Fruit fly (Drosophila melanogaster) whole organism, embryonic: ENCODE data around the gene mRpL35.

Experiments used
- Abd-B ChIP-seq: fragments of 200-800 bp; sonication (Bioruptor generic); optimal IDR thresholded peaks from 2 replicates; lab custom pipeline; 2018; ENCODE audit warnings: missing biosample characterization, mild to moderate bottlenecking, missing genetic modification characterization, moderate library complexity
- C15 ChIP-seq: fragments of 200-800 bp; sonication (Bioruptor generic); IDR thresholded peaks from 3 replicates; pipeline ENCODE4 v1.3.6; 2022; ENCODE audit warnings: missing biosample characterization, missing genetic modification characterization
- CG10321 ChIP-seq: fragments of 200-800 bp; sonication (Bioruptor generic); IDR thresholded peaks from 2 replicates; pipeline ENCODE4 v1.3.6; 2022; ENCODE audit warnings: missing biosample characterization, missing genetic modification characterization
- CG10431 ChIP-seq: fragments of 200-800 bp; sonication (Bioruptor generic); optimal IDR thresholded peaks from 3 replicates; lab custom pipeline; 2018; ENCODE audit warnings: missing biosample characterization, mild to moderate bottlenecking, missing genetic modification characterization
- CG11085 ChIP-seq: fragments of 200-800 bp; sonication (Bioruptor generic); IDR thresholded peaks from 2 replicates; pipeline ENCODE4 v1.3.6; 2022; ENCODE audit warnings: missing biosample characterization, missing genetic modification characterization
- CG11696 ChIP-seq: fragments of 200-800 bp; sonication (Bioruptor generic); IDR thresholded peaks from 2 replicates; pipeline ENCODE4 v1.3.6; 2022; ENCODE audit warnings: missing biosample characterization, missing genetic modification characterization
- CG13424 ChIP-seq: fragments of 200-800 bp; sonication (Bioruptor generic); optimal IDR thresholded peaks from 2 replicates; lab custom pipeline; 2019; ENCODE audit warnings: missing biosample characterization, mild to moderate bottlenecking, missing genetic modification characterization, moderate library complexity
- CG13775 ChIP-seq: fragments of 200-800 bp; sonication (Bioruptor generic); optimal IDR thresholded peaks from 3 replicates; lab custom pipeline; 2017; ENCODE audit warnings: missing biosample characterization, mild to moderate bottlenecking, missing genetic modification characterization
- CG14441 ChIP-seq: fragments of 200-800 bp; sonication (Bioruptor generic); IDR thresholded peaks from 2 replicates; pipeline ENCODE4 v1.3.6; 2022; ENCODE audit warnings: missing biosample characterization, missing genetic modification characterization
- CG15011 ChIP-seq: fragments of 200-800 bp; sonication (Bioruptor generic); optimal IDR thresholded peaks from 3 replicates; lab custom pipeline; 2018; ENCODE audit warnings: missing biosample characterization, mild to moderate bottlenecking, missing genetic modification characterization
- CG16813 ChIP-seq: fragments of 200-800 bp; sonication (Bioruptor generic); IDR thresholded peaks from 3 replicates; pipeline ENCODE4 v1.3.6; 2022; ENCODE audit warnings: missing biosample characterization, missing genetic modification characterization; ENCODE audit not compliant: partially characterized antibody
- CG17612 ChIP-seq: fragments of 200-800 bp; sonication (Bioruptor generic); IDR thresholded peaks from 2 replicates; pipeline ENCODE4 v1.3.6; 2022; ENCODE audit warnings: missing biosample characterization, missing genetic modification characterization
- CG17829 ChIP-seq: fragments of 200-800 bp; optimal IDR thresholded peaks from 2 replicates; lab custom pipeline; 2019; ENCODE audit warnings: missing biosample characterization, mild to moderate bottlenecking, missing genetic modification characterization, moderate library complexity
- CG3847 ChIP-seq: fragments of 200-800 bp; sonication (Bioruptor generic); IDR thresholded peaks from 2 replicates; pipeline ENCODE4 v1.3.6; 2022; ENCODE audit warnings: missing biosample characterization, missing genetic modification characterization
- CG4820 ChIP-seq: fragments of 200-800 bp; sonication (Bioruptor generic); optimal IDR thresholded peaks from 3 replicates; lab custom pipeline; 2016; ENCODE audit warnings: missing biosample characterization, missing genetic modification characterization
- CG6254 ChIP-seq: fragments of 200-800 bp; sonication (Bioruptor generic); optimal IDR thresholded peaks from 3 replicates; lab custom pipeline; 2017; ENCODE audit warnings: mild to moderate bottlenecking, missing biosample characterization, missing genetic modification reagents, missing genetic modification characterization
- CG9437 ChIP-seq: fragments of 200-800 bp; sonication (Bioruptor generic); optimal IDR thresholded peaks from 2 replicates; lab custom pipeline; 2018; ENCODE audit warnings: missing biosample characterization, mild to moderate bottlenecking, missing genetic modification characterization
- CG9932 ChIP-seq: fragments of 200-800 bp; sonication (Bioruptor generic); IDR thresholded peaks from 2 replicates; pipeline ENCODE4 v1.3.6; 2022; ENCODE audit warnings: missing biosample characterization, missing genetic modification characterization
- Dek ChIP-seq: fragments of 200-800 bp; sonication (Bioruptor generic); optimal IDR thresholded peaks from 3 replicates; lab custom pipeline; 2019; ENCODE audit warnings: missing biosample characterization, mild to moderate bottlenecking, missing genetic modification characterization, moderate library complexity
- Dll ChIP-seq: fragments of 200-800 bp; sonication (Bioruptor generic); IDR thresholded peaks from 4 replicates; pipeline ENCODE4 v1.3.6; 2022; ENCODE audit warnings: missing biosample characterization, missing genetic modification characterization; ENCODE audit not compliant: partially characterized antibody
- ERR ChIP-seq: fragments of 200-800 bp; sonication (Bioruptor generic); optimal IDR thresholded peaks from 2 replicates; lab custom pipeline; 2016; ENCODE audit warnings: missing biosample characterization, missing genetic modification characterization
- Fer3 ChIP-seq: fragments of 200-800 bp; sonication (Bioruptor generic); optimal IDR thresholded peaks from 2 replicates; lab custom pipeline; 2018; ENCODE audit warnings: missing biosample characterization, mild to moderate bottlenecking, missing genetic modification characterization, moderate library complexity
- GATAe ChIP-seq: fragments of 200-800 bp; sonication (Bioruptor generic); conservative IDR thresholded peaks from 2 replicates; pipeline ENCODE4 v1.3.6; 2022; ENCODE audit warnings: missing biosample characterization, missing genetic modification characterization
- HmgZ ChIP-seq: fragments of 200-800 bp; sonication (Bioruptor generic); optimal IDR thresholded peaks from 2 replicates; lab custom pipeline; 2018; ENCODE audit warnings: missing biosample characterization, mild to moderate bottlenecking, missing genetic modification characterization
- Lim3 ChIP-seq: fragments of 200-800 bp; sonication (Bioruptor generic); IDR thresholded peaks from 2 replicates; pipeline ENCODE4 v1.3.6; 2022; ENCODE audit warnings: missing biosample characterization, missing genetic modification characterization
- MBD-R2 ChIP-seq: fragments of 200-800 bp; sonication (Bioruptor generic); IDR thresholded peaks from 2 replicates; pipeline ENCODE4 v1.3.6; 2022; ENCODE audit warnings: missing biosample characterization, missing genetic modification characterization
- Optix ChIP-seq: fragments of 200-800 bp; sonication (Bioruptor generic); IDR thresholded peaks from 3 replicates; pipeline ENCODE4 v1.3.6; 2022; ENCODE audit warnings: missing biosample characterization, missing genetic modification characterization
- Side ChIP-seq: fragments of 200-800 bp; sonication (Bioruptor generic); optimal IDR thresholded peaks from 2 replicates; lab custom pipeline; 2016; ENCODE audit warnings: missing biosample characterization, missing genetic modification characterization
- Sin3A ChIP-seq: fragments of >200 bp; optimal IDR thresholded peaks from 2 replicates; lab custom pipeline; 2018
- Six4 ChIP-seq: fragments of 200-800 bp; sonication (Bioruptor generic); optimal IDR thresholded peaks from 2 replicates; lab custom pipeline; 2016; ENCODE audit warnings: missing biosample characterization, missing genetic modification characterization
- Stat92E ChIP-seq, 3 experiments: fragments of >200 bp in 2 of 3; fragments of 200-800 bp in 1 of 3; sonication (Bioruptor generic) in 1 of 3; optimal IDR thresholded peaks; 2 replicates each; lab custom pipeline; 2017 to 2019; ENCODE audit warnings: missing biosample characterization in 3 of 3, missing genetic modification characterization in 3 of 3, mild to moderate bottlenecking in 1 of 3, moderate library complexity in 1 of 3
- Tbp ChIP-seq: fragments of >200 bp; optimal IDR thresholded peaks from 2 replicates; lab custom pipeline; 2018; ENCODE audit warnings: missing biosample characterization, missing genetic modification characterization
- al ChIP-seq: fragments of 200-800 bp; sonication (Bioruptor generic); IDR thresholded peaks from 2 replicates; pipeline ENCODE4 v1.3.6; 2022; ENCODE audit warnings: missing biosample characterization, missing genetic modification characterization
- dm ChIP-seq: fragments of 200-800 bp; sonication (Bioruptor generic); optimal IDR thresholded peaks from 3 replicates; lab custom pipeline; 2016; ENCODE audit warnings: missing biosample characterization, missing genetic modification characterization
- gfzf ChIP-seq: fragments of 200-800 bp; sonication (Bioruptor generic); optimal IDR thresholded peaks from 2 replicates; lab custom pipeline; 2016; ENCODE audit warnings: missing biosample characterization, mild to moderate bottlenecking, missing genetic modification characterization, moderate library complexity
- grau ChIP-seq: fragments of 200-800 bp; optimal IDR thresholded peaks from 3 replicates; lab custom pipeline; 2019; ENCODE audit warnings: missing biosample characterization, mild to moderate bottlenecking, missing genetic modification characterization, moderate library complexity
- h ChIP-seq: fragments of >200 bp; optimal IDR thresholded peaks from 2 replicates; lab custom pipeline; 2017
- hth ChIP-seq: fragments of >200 bp; optimal IDR thresholded peaks from 2 replicates; lab custom pipeline; 2017; ENCODE audit warnings: inconsistent platforms
- kni ChIP-seq: fragments of 200-800 bp; sonication (Bioruptor generic); optimal IDR thresholded peaks from 3 replicates; lab custom pipeline; 2017; ENCODE audit warnings: mild to moderate bottlenecking, missing biosample characterization, missing genetic modification reagents, missing genetic modification characterization
- knrl ChIP-seq: fragments of 200-800 bp; sonication (Bioruptor generic); IDR thresholded peaks from 3 replicates; pipeline ENCODE4 v1.3.6; 2022; ENCODE audit warnings: missing biosample characterization, missing genetic modification characterization; ENCODE audit not compliant: partially characterized antibody
- lilli ChIP-seq: fragments of 200-800 bp; sonication (Bioruptor generic); optimal IDR thresholded peaks from 3 replicates; lab custom pipeline; 2016; ENCODE audit warnings: missing biosample characterization, missing genetic modification characterization
- lov ChIP-seq, 2 experiments: fragments of 200-800 bp in 1 of 2; fragments of >200 bp in 1 of 2; sonication (Bioruptor generic) in 1 of 2; IDR thresholded peaks in 1 of 2; optimal IDR thresholded peaks in 1 of 2; 2 replicates in 1 of 2; 3 replicates in 1 of 2; pipeline versions ENCODE4 v1.3.6 to Lab custom; 2017 to 2022; ENCODE audit warnings: missing biosample characterization in 1 of 2, missing genetic modification characterization in 1 of 2
- pnt ChIP-seq: fragments of 200-800 bp; sonication (Bioruptor generic); optimal IDR thresholded peaks from 3 replicates; lab custom pipeline; 2016; ENCODE audit warnings: missing biosample characterization, missing genetic modification characterization
- pros ChIP-seq: fragments of 200-800 bp; sonication (Bioruptor generic); optimal IDR thresholded peaks from 3 replicates; lab custom pipeline; 2019; ENCODE audit warnings: missing biosample characterization, mild to moderate bottlenecking, missing genetic modification characterization, moderate library complexity
- repo ChIP-seq: fragments of 200-800 bp; sonication (Bioruptor generic); optimal IDR thresholded peaks from 2 replicates; lab custom pipeline; 2016; ENCODE audit warnings: missing biosample characterization, missing genetic modification characterization
- run ChIP-seq: fragments of 200-800 bp; sonication (Bioruptor generic); optimal IDR thresholded peaks from 3 replicates; lab custom pipeline; 2018; ENCODE audit warnings: missing biosample characterization, mild to moderate bottlenecking, missing genetic modification characterization
- salm ChIP-seq: fragments of 200-800 bp; sonication (Bioruptor generic); optimal IDR thresholded peaks from 2 replicates; lab custom pipeline; 2018; ENCODE audit warnings: missing biosample characterization, mild to moderate bottlenecking, missing genetic modification characterization
- ssp ChIP-seq: fragments of 200-800 bp; sonication (Bioruptor generic); IDR thresholded peaks from 2 replicates; pipeline ENCODE4 v1.3.6; 2022; ENCODE audit warnings: missing biosample characterization, missing genetic modification characterization
- twi ChIP-seq: fragments of 200-800 bp; optimal IDR thresholded peaks from 2 replicates; lab custom pipeline; 2019; ENCODE audit warnings: missing biosample characterization, mild to moderate bottlenecking, missing genetic modification characterization, moderate library complexity

Gene mRpL35

DNA sequence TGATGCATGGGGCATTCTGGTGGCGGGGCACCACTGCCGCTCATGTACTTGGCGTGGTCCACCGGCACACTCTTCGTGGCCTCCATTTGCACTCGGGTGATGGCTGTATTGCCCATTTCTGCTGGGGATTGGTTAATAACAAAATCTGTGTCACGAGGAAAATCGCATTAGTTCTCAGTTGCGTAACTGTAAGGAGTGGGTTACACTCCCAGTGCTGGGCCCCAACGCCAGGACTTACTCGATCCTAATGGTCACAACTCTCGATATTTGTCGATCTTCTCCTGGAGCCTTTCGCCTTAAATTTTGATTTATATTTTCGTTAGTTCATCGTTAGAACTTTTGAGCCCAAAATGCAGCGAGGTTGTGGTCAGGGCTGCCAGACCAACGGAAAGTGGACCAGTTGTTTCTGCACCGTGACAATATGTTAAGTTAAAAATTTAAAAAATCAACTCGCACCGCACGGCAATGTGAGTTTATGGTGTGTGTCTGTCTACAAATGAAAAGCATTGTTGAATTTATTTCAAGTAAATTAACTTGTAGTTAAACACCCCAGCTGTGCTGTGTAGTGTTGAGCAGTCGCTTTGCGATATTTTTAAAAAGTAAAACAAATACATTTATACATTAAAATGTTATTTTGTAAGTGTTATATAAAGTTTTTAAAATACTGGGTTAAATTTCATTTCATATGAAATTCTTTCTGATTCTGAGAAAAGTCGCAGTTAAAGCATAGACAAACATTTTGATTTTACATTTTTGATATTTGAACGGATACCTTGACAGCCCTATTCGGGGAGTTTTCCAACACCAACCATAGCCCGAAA is 3.8 kb downstream of the mRpL35 start, which contains the start of the genes Cchl and ND-42 (continued):
- TF ChIP-seq Dek (tag; lab: Kevin White, UChicago), result peak; percentile 76
- TF ChIP-seq dm (GFP tag; lab: Kevin White, UChicago), result peak; percentile 78
- no peak for TF ChIP-seq hth
- no peak for TF ChIP-seq gfzf (GFP tag; lab: Kevin White, UChicago)
- peak; percentile 67 for TF ChIP-seq ssp (GFP tag; lab: Robert Waterston, UW)
- TF ChIP-seq grau, result peak; percentile 83
- TF ChIP-seq CG9932 (GFP tag; lab: Robert Waterston, UW), result peak; percentile 81; the same call in 1 of the 2 replicates
- TF ChIP-seq Side (GFP tag; lab: Kevin White, UChicago), result peak; percentile 75
- peak; percentile 74 for TF ChIP-seq Optix (GFP tag; lab: Robert Waterston, UW)
- no peak for TF ChIP-seq CG17612 (GFP tag; lab: Robert Waterston, UW)
- no peak for TF ChIP-seq lov (optimal IDR thresholded peaks at IDR 0.05; lab: Kevin White, UChicago)
- no peak for TF ChIP-seq lov (GFP tag; IDR thresholded peaks at IDR 0.05; lab: Robert Waterston, UW)
- TF ChIP-seq Sin3A, result peak; percentile 57
- TF ChIP-seq run (tag; lab: Kevin White, UChicago), result peak; percentile 33
- peak; percentile 70; the same call in 2 of the 3 replicates for TF ChIP-seq knrl (GFP tag; lab: Robert Waterston, UW)
- TF ChIP-seq repo (GFP tag; lab: Kevin White, UChicago), result peak; percentile 18
- no peak for TF ChIP-seq Lim3 (GFP tag; lab: Robert Waterston, UW)
- TF ChIP-seq CG14441 (GFP tag; lab: Robert Waterston, UW), result peak; percentile 72
- peak; percentile 50 for TF ChIP-seq ERR
- TF ChIP-seq CG16813 (GFP tag; lab: Robert Waterston, UW), result peak; percentile 60; the same call in 2 of the 3 replicates
- TF ChIP-seq Fer3, result peak; percentile 76
- TF ChIP-seq MBD-R2 (GFP tag; lab: Robert Waterston, UW), result peak; percentile 70
- TF ChIP-seq al (GFP tag; lab: Robert Waterston, UW), result peak; percentile 62
- peak; percentile 74 for TF ChIP-seq CG4820 (GFP tag; lab: Kevin White, UChicago)
- no peak for TF ChIP-seq Tbp (GFP tag; lab: Kevin White, UChicago)
- no peak for TF ChIP-seq pros (GFP tag; lab: Kevin White, UChicago)
- no peak for TF ChIP-seq Stat92E (GFP tag; optimal IDR thresholded peaks at IDR 0.05; lab: Kevin White, UChicago)
- peak; percentile 89 for TF ChIP-seq CG13424 (tag; lab: Kevin White, UChicago)
- TF ChIP-seq Abd-B (GFP tag; lab: Kevin White, UChicago), result peak; percentile 81
- TF ChIP-seq CG11696, result no peak
- TF ChIP-seq lilli (GFP tag; lab: Kevin White, UChicago), result peak; percentile 86
- peak; percentile 65 for TF ChIP-seq pnt (GFP tag; lab: Kevin White, UChicago)
- no peak for TF ChIP-seq GATAe (GFP tag; lab: Robert Waterston, UW)
- TF ChIP-seq CG6254 (GFP tag; lab: Kevin White, UChicago), result no peak
- TF ChIP-seq Dll, result peak; percentile 81
- no peak for TF ChIP-seq CG11085
- TF ChIP-seq Six4 (GFP tag; lab: Kevin White, UChicago), result peak; percentile 73
- TF ChIP-seq CG9437 (GFP tag; lab: Kevin White, UChicago), result peak; percentile 82
- peak; percentile 80 for TF ChIP-seq HmgZ
- peak; percentile 76 for TF ChIP-seq CG17829 (tag; lab: Kevin White, UChicago)
- peak; percentile 5 for TF ChIP-seq salm (tag; lab: Kevin White, UChicago)
- no peak for TF ChIP-seq CG15011 (GFP tag; lab: Kevin White, UChicago)
- peak; percentile 91 for TF ChIP-seq CG3847 (GFP tag; lab: Robert Waterston, UW)
- peak; percentile 34; the same call in 1 of the 2 replicates for TF ChIP-seq CG10321 (GFP tag; lab: Robert Waterston, UW)
- no peak for TF ChIP-seq h (lab: Kevin White, UChicago)
- TF ChIP-seq C15 (GFP tag; lab: Robert Waterston, UW), result 0 out of 3 replicates have a peak, but pooled peaks have one; percentile 43
- peak; percentile 88 for TF ChIP-seq kni
- no peak for TF ChIP-seq CG10431
- TF ChIP-seq CG13775 (GFP tag; lab: Kevin White, UChicago), result peak; percentile 91
- TF ChIP-seq twi (tag; lab: Kevin White, UChicago), result peak; percentile 67
